Worm (Caenorhabditis elegans) whole organism, L2 larva: ENCODE measurements around the gene ZK682.7.
A peak's percentile ranks its signal among the peaks of the same experiment; 100 is the strongest.

Experiments used
- C34F6.9 ChIP-seq: fragments of 150-350 bp; optimal IDR thresholded peaks from 2 replicates; lab custom pipeline; 2014; ENCODE audit warnings: missing biosample characterization, missing genetic modification characterization
- F13H6.1 ChIP-seq: sonication (generic microtip); optimal IDR thresholded peaks from 2 replicates; lab custom pipeline; 2016; ENCODE audit warnings: missing genetic modification characterization, missing compliant biosample characterization
- R02D3.7 ChIP-seq: fragments of 150-350 bp; optimal IDR thresholded peaks from 2 replicates; lab custom pipeline; 2014; ENCODE audit warnings: missing biosample characterization, missing genetic modification characterization
- ZK546.5 ChIP-seq: sonication (generic microtip); optimal IDR thresholded peaks from 2 replicates; lab custom pipeline; 2017; ENCODE audit warnings: missing biosample characterization, missing genetic modification characterization
- alr-1 ChIP-seq: fragments of 150-350 bp; optimal IDR thresholded peaks from 2 replicates; lab custom pipeline; 2014; ENCODE audit warnings: missing biosample characterization, missing genetic modification characterization
- aly-2 ChIP-seq: fragments of 150-350 bp; optimal IDR thresholded peaks from 2 replicates; lab custom pipeline; 2014; ENCODE audit warnings: missing biosample characterization, missing genetic modification characterization
- ama-1 ChIP-seq: fragments of 150-350 bp; optimal IDR thresholded peaks from 2 replicates; lab custom pipeline; 2018; ENCODE audit warnings: inconsistent platforms
- blmp-1 ChIP-seq: sonication (generic microtip); optimal IDR thresholded peaks from 2 replicates; lab custom pipeline; 2017; ENCODE audit warnings: missing genetic modification characterization, mild to moderate bottlenecking, missing compliant biosample characterization, antibody characterized with exemption, moderate library complexity; ENCODE audit not compliant: insufficient read depth
- ceh-16 ChIP-seq: fragments of 150-350 bp; optimal IDR thresholded peaks from 2 replicates; lab custom pipeline; 2014; ENCODE audit warnings: missing biosample characterization, missing genetic modification characterization
- ceh-82 ChIP-seq: fragments of 150-350 bp; optimal IDR thresholded peaks from 2 replicates; lab custom pipeline; 2014; ENCODE audit warnings: missing biosample characterization, missing genetic modification characterization
- crh-2 ChIP-seq: sonication (generic microtip); optimal IDR thresholded peaks from 2 replicates; lab custom pipeline; 2017; ENCODE audit warnings: missing biosample characterization, missing genetic modification characterization
- dmd-4 ChIP-seq: sonication (generic microtip); optimal IDR thresholded peaks from 2 replicates; lab custom pipeline; 2017; ENCODE audit warnings: missing biosample characterization, missing genetic modification characterization
- egl-27 ChIP-seq: sonication (generic microtip); optimal IDR thresholded peaks from 3 replicates; lab custom pipeline; 2017; ENCODE audit warnings: missing biosample characterization, missing genetic modification reagents, missing genetic modification characterization
- elt-1 ChIP-seq: fragments of 150-350 bp; optimal IDR thresholded peaks from 2 replicates; lab custom pipeline; 2014; ENCODE audit warnings: missing biosample characterization, missing genetic modification characterization
- elt-3 ChIP-seq: sonication (generic microtip); optimal IDR thresholded peaks from 2 replicates; lab custom pipeline; 2017; ENCODE audit warnings: missing biosample characterization, missing genetic modification characterization
- fos-1 ChIP-seq: fragments of 150-350 bp; optimal IDR thresholded peaks from 2 replicates; lab custom pipeline; 2014; ENCODE audit warnings: missing biosample characterization, missing genetic modification characterization
- lin-11 ChIP-seq: fragments of 150-350 bp; sonication (generic microtip); optimal IDR thresholded peaks from 2 replicates; lab custom pipeline; 2014; ENCODE audit warnings: missing biosample characterization, missing genetic modification characterization, inconsistent platforms, mixed read lengths
- lin-39 ChIP-seq: fragments of 150-350 bp; optimal IDR thresholded peaks from 2 replicates; lab custom pipeline; 2014; ENCODE audit warnings: missing biosample characterization, missing genetic modification reagents, missing genetic modification characterization
- mab-5 ChIP-seq: fragments of 150-350 bp; optimal IDR thresholded peaks from 2 replicates; lab custom pipeline; 2014; ENCODE audit warnings: missing biosample characterization, missing genetic modification characterization
- mdl-1 ChIP-seq, 2 experiments: fragments of 150-350 bp in 1 of 2; sonication (generic microtip) in 1 of 2; optimal IDR thresholded peaks; 2 replicates each; lab custom pipeline; 2017; ENCODE audit warnings: missing biosample characterization in 2 of 2, missing genetic modification characterization in 2 of 2
- nhr-21 ChIP-seq: fragments of 150-350 bp; optimal IDR thresholded peaks from 2 replicates; lab custom pipeline; 2014; ENCODE audit warnings: missing biosample characterization, missing genetic modification characterization
- nhr-23 ChIP-seq: fragments of 150-350 bp; optimal IDR thresholded peaks from 2 replicates; lab custom pipeline; 2014; ENCODE audit warnings: missing biosample characterization, missing genetic modification reagents, missing genetic modification characterization
- nhr-25 ChIP-seq: fragments of 150-350 bp; sonication (generic microtip); optimal IDR thresholded peaks from 3 replicates; lab custom pipeline; 2014; ENCODE audit warnings: missing biosample characterization, missing genetic modification characterization
- nhr-6 ChIP-seq: fragments of 150-350 bp; optimal IDR thresholded peaks from 2 replicates; lab custom pipeline; 2014; ENCODE audit warnings: missing biosample characterization, missing genetic modification characterization
- peb-1 ChIP-seq: fragments of 150-350 bp; optimal IDR thresholded peaks from 2 replicates; lab custom pipeline; 2014; ENCODE audit warnings: missing biosample characterization, missing genetic modification characterization
- skn-1 ChIP-seq: sonication (generic microtip); optimal IDR thresholded peaks from 2 replicates; lab custom pipeline; 2017; ENCODE audit warnings: missing biosample characterization, missing genetic modification characterization
- sma-3 ChIP-seq: sonication (generic microtip); optimal IDR thresholded peaks from 2 replicates; lab custom pipeline; 2016; ENCODE audit warnings: missing genetic modification reagents, missing genetic modification characterization, missing compliant biosample characterization
- snpc-4 ChIP-seq: fragments of 150-350 bp; optimal IDR thresholded peaks from 2 replicates; lab custom pipeline; 2014; ENCODE audit warnings: missing biosample characterization, missing genetic modification characterization
- unc-39 ChIP-seq: fragments of 150-350 bp; optimal IDR thresholded peaks from 2 replicates; lab custom pipeline; 2014; ENCODE audit warnings: missing biosample characterization, missing genetic modification characterization
- unc-55 ChIP-seq: fragments of 150-350 bp; sonication (generic microtip); optimal IDR thresholded peaks from 3 replicates; lab custom pipeline; 2014; ENCODE audit warnings: missing biosample characterization, missing genetic modification reagents, missing genetic modification characterization
- zag-1 ChIP-seq: fragments of 150-350 bp; optimal IDR thresholded peaks from 2 replicates; lab custom pipeline; 2014; ENCODE audit warnings: missing biosample characterization, missing genetic modification characterization
- ztf-1 ChIP-seq: fragments of 200-800 bp; sonication (Bioruptor generic); conservative IDR thresholded peaks from 2 replicates; pipeline ENCODE4 v1.3.6; 2022; ENCODE audit warnings: missing genetic modification characterization, missing compliant biosample characterization
- ztf-4 ChIP-seq: fragments of 150-350 bp; optimal IDR thresholded peaks from 2 replicates; lab custom pipeline; 2014; ENCODE audit warnings: missing biosample characterization, missing genetic modification characterization

ZK682.7 gene

ce11 chrV:9305116-9305515 is 13.2 kb upstream of the ZK682.7 start, which contains the start of gene F44A2.3:
TSS of gene F44A2.3 (plus strand) at chrV:9305416.
- no peak for TF ChIP-seq ZK546.5 (tag; lab: Kevin White, UChicago)

ce11 chrV:9303026-9303425 is 11.1 kb upstream of the ZK682.7 start, which contains the start of gene nhr-39:
TSS of gene nhr-39 (plus strand) at chrV:9303326.
- no peak for TF ChIP-seq blmp-1 (tag; lab: Kevin White, UChicago)
- no peak for TF ChIP-seq skn-1
- no peak for TF ChIP-seq fos-1 (tag; lab: Kevin White, UChicago)
- TF ChIP-seq mdl-1 (tag; optimal IDR thresholded peaks at IDR 0.05; lab: Kevin White, UChicago) = no peak
- no peak for TF ChIP-seq unc-39 (tag; lab: Kevin White, UChicago)
- no peak for TF ChIP-seq ceh-16 (tag; lab: Kevin White, UChicago)
- TF ChIP-seq zag-1 (tag; lab: Kevin White, UChicago) = no peak
- TF ChIP-seq nhr-23 (tag; lab: Kevin White, UChicago) = no peak
- no peak for TF ChIP-seq aly-2 (tag; lab: Kevin White, UChicago)
- no peak for TF ChIP-seq unc-55 (GFP tag; lab: Kevin White, UChicago)
- no peak for TF ChIP-seq sma-3 (GFP tag; lab: Kevin White, UChicago)
- TF ChIP-seq elt-1 (tag; lab: Kevin White, UChicago) = no peak
- TF ChIP-seq elt-3 (tag; lab: Kevin White, UChicago) = no peak
- no peak for TF ChIP-seq ama-1 (lab: Kevin White, UChicago)
- no peak for TF ChIP-seq snpc-4 (tag; lab: Kevin White, UChicago)
- TF ChIP-seq lin-11 (tag; lab: Kevin White, UChicago) = no peak
- no peak for TF ChIP-seq C34F6.9 (tag; lab: Kevin White, UChicago)
- no peak for TF ChIP-seq nhr-25 (tag; lab: Kevin White, UChicago)
- TF ChIP-seq ztf-1 = no peak
- TF ChIP-seq ZK546.5 (tag; lab: Kevin White, UChicago) = no peak

ce11 chrV:9297332-9297731 is 5.4 kb upstream of the ZK682.7 start, which contains the start of gene F44A2.5:
TSS of gene F44A2.5 (plus strand) at chrV:9297632.
- TF ChIP-seq ceh-16 (tag; lab: Kevin White, UChicago) (no peak), nhr-6 (no peak), skn-1 (no peak), mab-5 (tag; lab: Kevin White, UChicago) (no peak), R02D3.7 (tag; lab: Kevin White, UChicago) (no peak), snpc-4 (tag; lab: Kevin White, UChicago) (no peak), unc-55 (GFP tag; lab: Kevin White, UChicago) (no peak), crh-2 (tag; lab: Kevin White, UChicago) (no peak), ceh-82 (tag; lab: Kevin White, UChicago) (no peak), ztf-4 (no peak), lin-39 (tag; lab: Kevin White, UChicago) (no peak), sma-3 (GFP tag; lab: Kevin White, UChicago) (no peak), C34F6.9 (tag; lab: Kevin White, UChicago) (no peak), alr-1 (tag; lab: Kevin White, UChicago) (no peak), dmd-4 (tag; lab: Kevin White, UChicago) (no peak), egl-27 (tag; lab: Kevin White, UChicago) (no peak), mdl-1 (tag; optimal IDR thresholded peaks at IDR 0.05; lab: Kevin White, UChicago) (no peak)

- TF ChIP-seq F13H6.1 (tag; lab: Kevin White, UChicago) (peak; percentile 17), mdl-1 (tag; optimal IDR thresholded peaks at IDR 0.05; lab: Kevin White, UChicago) (no peak)
Measured at ce11 chrV:9295581-9295980, 3.6 kb upstream of the ZK682.7 start.

ce11 chrV:9293359-9293758 is 1.4 kb upstream of the ZK682.7 start:
- peak; percentile 17 for TF ChIP-seq zag-1 (tag; lab: Kevin White, UChicago)
- peak; percentile 3 for TF ChIP-seq nhr-21 (tag; lab: Kevin White, UChicago)
- peak; percentile 29 for TF ChIP-seq unc-55 (GFP tag; lab: Kevin White, UChicago)
- TF ChIP-seq skn-1 = no peak
- TF ChIP-seq lin-11 (tag; lab: Kevin White, UChicago) = peak; percentile 28

ce11 chrV:9287460-9287859 is 4.5 kb downstream of the ZK682.7 start, which contains the start of gene lron-2:
TSS of gene lron-2 (minus strand) at chrV:9287560.
- peak; percentile 17 for TF ChIP-seq peb-1 (tag; lab: Kevin White, UChicago)
- TF ChIP-seq ceh-82 (tag; lab: Kevin White, UChicago) = no peak
- TF ChIP-seq ama-1 (lab: Kevin White, UChicago) = no peak
- TF ChIP-seq blmp-1 (tag; lab: Kevin White, UChicago) = no peak
